Fruit fly (Drosophila melanogaster) whole organism, embryonic: Measurements from ENCODE around the gene CG13601.

ENCODE experiments used
- Bteb2 ChIP-seq: fragments of 200-800 bp; sonication (Bioruptor generic); optimal IDR thresholded peaks from 2 replicates; lab custom pipeline; 2016; ENCODE audit warnings: missing biosample characterization, missing genetic modification characterization
- CG10267 ChIP-seq: fragments of 200-800 bp; sonication (Bioruptor generic); optimal IDR thresholded peaks from 2 replicates; lab custom pipeline; 2018; ENCODE audit warnings: missing biosample characterization, mild to moderate bottlenecking, missing genetic modification characterization, moderate library complexity
- CG10462 ChIP-seq: fragments of 200-800 bp; sonication (Bioruptor generic); optimal IDR thresholded peaks from 2 replicates; lab custom pipeline; 2016; ENCODE audit warnings: missing biosample characterization, missing genetic modification characterization
- CG1233 ChIP-seq: fragments of 200-800 bp; sonication (Bioruptor generic); optimal IDR thresholded peaks from 4 replicates; lab custom pipeline; 2018; ENCODE audit warnings: missing biosample characterization, mild to moderate bottlenecking, missing genetic modification characterization
- CG13287 ChIP-seq: fragments of 200-800 bp; sonication (Bioruptor generic); IDR thresholded peaks from 2 replicates; pipeline ENCODE4 v1.3.6; 2022; ENCODE audit warnings: missing biosample characterization, missing genetic modification characterization; ENCODE audit not compliant: partially characterized antibody
- CG14667 ChIP-seq: fragments of 200-800 bp; sonication (Bioruptor generic); IDR thresholded peaks from 2 replicates; pipeline ENCODE4 v1.3.6; 2022; ENCODE audit warnings: missing biosample characterization, missing genetic modification characterization
- CG14710 ChIP-seq: fragments of 200-800 bp; sonication (Bioruptor generic); optimal IDR thresholded peaks from 3 replicates; lab custom pipeline; 2019; ENCODE audit warnings: missing biosample characterization, mild to moderate bottlenecking, missing genetic modification characterization, moderate library complexity
- CG14860 ChIP-seq: fragments of 200-800 bp; sonication (Bioruptor generic); IDR thresholded peaks from 3 replicates; pipeline ENCODE4 v1.3.6; 2022; ENCODE audit warnings: missing biosample characterization, missing genetic modification characterization; ENCODE audit not compliant: partially characterized antibody
- CG15696 ChIP-seq: fragments of 200-800 bp; sonication (Bioruptor generic); optimal IDR thresholded peaks from 2 replicates; lab custom pipeline; 2019; ENCODE audit warnings: missing biosample characterization, mild to moderate bottlenecking, missing genetic modification characterization, moderate library complexity
- CG16815 ChIP-seq: fragments of 200-800 bp; sonication (Bioruptor generic); optimal IDR thresholded peaks from 3 replicates; lab custom pipeline; 2017; ENCODE audit warnings: missing biosample characterization, mild to moderate bottlenecking, missing genetic modification characterization
- CG17829 ChIP-seq: fragments of 200-800 bp; optimal IDR thresholded peaks from 2 replicates; lab custom pipeline; 2019; ENCODE audit warnings: missing biosample characterization, mild to moderate bottlenecking, missing genetic modification characterization, moderate library complexity
- CG3407 ChIP-seq: fragments of 200-800 bp; sonication (Bioruptor generic); optimal IDR thresholded peaks from 2 replicates; lab custom pipeline; 2018; ENCODE audit warnings: missing biosample characterization, mild to moderate bottlenecking, missing genetic modification characterization
- CG34376 ChIP-seq: fragments of 200-800 bp; sonication (Bioruptor generic); optimal IDR thresholded peaks from 2 replicates; lab custom pipeline; 2018; ENCODE audit warnings: missing biosample characterization, mild to moderate bottlenecking, missing genetic modification characterization
- CG34422 ChIP-seq: fragments of 200-800 bp; sonication (Bioruptor generic); IDR thresholded peaks from 3 replicates; pipeline ENCODE4 v1.3.6; 2022; ENCODE audit warnings: missing biosample characterization, missing genetic modification characterization
- CG3995 ChIP-seq: fragments of 200-800 bp; sonication (Bioruptor generic); optimal IDR thresholded peaks from 3 replicates; lab custom pipeline; 2016; ENCODE audit warnings: missing biosample characterization, missing genetic modification characterization
- CG9609 ChIP-seq: fragments of 200-800 bp; sonication (Bioruptor generic); optimal IDR thresholded peaks from 3 replicates; lab custom pipeline; 2016; ENCODE audit warnings: missing biosample characterization, missing genetic modification characterization
- CG9797 ChIP-seq: fragments of 200-800 bp; sonication (Bioruptor generic); optimal IDR thresholded peaks from 3 replicates; lab custom pipeline; 2018; ENCODE audit warnings: missing biosample characterization, mild to moderate bottlenecking, missing genetic modification characterization
- Camta ChIP-seq: fragments of 200-800 bp; sonication (Bioruptor generic); optimal IDR thresholded peaks from 2 replicates; lab custom pipeline; 2016; ENCODE audit warnings: missing biosample characterization, missing genetic modification characterization
- Chrac-16 ChIP-seq: fragments of 200-800 bp; sonication (Bioruptor generic); optimal IDR thresholded peaks from 3 replicates; lab custom pipeline; 2016; ENCODE audit warnings: missing biosample characterization, missing genetic modification characterization
- Dref ChIP-seq: fragments of 200-800 bp; sonication (Bioruptor generic); IDR thresholded peaks from 2 replicates; pipeline ENCODE4 v1.3.6; 2022; ENCODE audit warnings: missing biosample characterization, missing genetic modification characterization
- Ets97D ChIP-seq: fragments of 200-800 bp; sonication (Bioruptor generic); optimal IDR thresholded peaks from 3 replicates; lab custom pipeline; 2016; ENCODE audit warnings: missing biosample characterization, missing genetic modification characterization
- HLH4C ChIP-seq: fragments of 200-800 bp; sonication (Bioruptor generic); IDR thresholded peaks from 3 replicates; pipeline ENCODE4 v1.3.6; 2022; ENCODE audit warnings: missing biosample characterization, missing genetic modification characterization; ENCODE audit not compliant: partially characterized antibody
- HmgD ChIP-seq: fragments of 200-800 bp; sonication (Bioruptor generic); optimal IDR thresholded peaks from 3 replicates; lab custom pipeline; 2016; ENCODE audit warnings: missing biosample characterization, missing genetic modification characterization
- HmgZ ChIP-seq: fragments of 200-800 bp; sonication (Bioruptor generic); optimal IDR thresholded peaks from 2 replicates; lab custom pipeline; 2018; ENCODE audit warnings: missing biosample characterization, mild to moderate bottlenecking, missing genetic modification characterization
- Lhr ChIP-seq: fragments of 200-800 bp; sonication (Bioruptor generic); optimal IDR thresholded peaks from 3 replicates; lab custom pipeline; 2017; ENCODE audit warnings: mild to moderate bottlenecking, missing biosample characterization, missing genetic modification reagents, missing genetic modification characterization
- Spps ChIP-seq: fragments of 200-800 bp; sonication (Bioruptor generic); optimal IDR thresholded peaks from 2 replicates; lab custom pipeline; 2018; ENCODE audit warnings: missing biosample characterization, mild to moderate bottlenecking, missing genetic modification characterization
- Sry-δ ChIP-seq: fragments of 200-800 bp; sonication (Bioruptor generic); optimal IDR thresholded peaks from 2 replicates; lab custom pipeline; 2016; ENCODE audit warnings: missing biosample characterization, missing genetic modification characterization
- al ChIP-seq: fragments of 200-800 bp; sonication (Bioruptor generic); IDR thresholded peaks from 2 replicates; pipeline ENCODE4 v1.3.6; 2022; ENCODE audit warnings: missing biosample characterization, missing genetic modification characterization
- ase ChIP-seq: fragments of 200-800 bp; sonication (Bioruptor generic); IDR thresholded peaks from 3 replicates; pipeline ENCODE4 v1.3.6; 2022; ENCODE audit warnings: missing biosample characterization, missing genetic modification characterization
- caup ChIP-seq: fragments of 200-800 bp; sonication (Bioruptor generic); optimal IDR thresholded peaks from 3 replicates; lab custom pipeline; 2017; ENCODE audit warnings: missing biosample characterization, mild to moderate bottlenecking, missing genetic modification characterization, moderate library complexity; ENCODE audit not compliant: severe bottlenecking
- chinmo ChIP-seq: fragments of 200-800 bp; sonication (Bioruptor generic); IDR thresholded peaks from 4 replicates; pipeline ENCODE4 v1.3.6; 2022; ENCODE audit warnings: missing biosample characterization, missing genetic modification characterization; ENCODE audit not compliant: partially characterized antibody
- crol ChIP-seq: fragments of 200-800 bp; sonication (Bioruptor generic); IDR thresholded peaks from 2 replicates; pipeline ENCODE4 v1.3.6; 2022; ENCODE audit warnings: missing biosample characterization, missing genetic modification characterization
- dpn ChIP-seq, 2 experiments: fragments of 200-800 bp; sonication (Bioruptor generic); optimal IDR thresholded peaks; 3 replicates each; lab custom pipeline; 2016; ENCODE audit warnings: missing biosample characterization in 2 of 2, missing genetic modification characterization in 2 of 2
- grau ChIP-seq: fragments of 200-800 bp; optimal IDR thresholded peaks from 3 replicates; lab custom pipeline; 2019; ENCODE audit warnings: missing biosample characterization, mild to moderate bottlenecking, missing genetic modification characterization, moderate library complexity
- hkb ChIP-seq, 2 experiments: fragments of 200-800 bp in 1 of 2; fragments of >200 bp in 1 of 2; sonication (Bioruptor generic) in 1 of 2; IDR thresholded peaks in 1 of 2; optimal IDR thresholded peaks in 1 of 2; 2 replicates each; pipeline versions ENCODE4 v1.3.6 to Lab custom; 2017 to 2022; ENCODE audit warnings: missing biosample characterization in 1 of 2, missing genetic modification characterization in 1 of 2
- nmo ChIP-seq: fragments of 200-800 bp; sonication (Bioruptor generic); optimal IDR thresholded peaks from 2 replicates; lab custom pipeline; 2018; ENCODE audit warnings: missing biosample characterization, mild to moderate bottlenecking, missing genetic modification characterization, moderate library complexity
- otp ChIP-seq: fragments of 200-800 bp; sonication (Bioruptor generic); IDR thresholded peaks from 3 replicates; pipeline ENCODE4, ENCODE4 v1.3.6; 2022; ENCODE audit warnings: missing biosample characterization, missing genetic modification characterization
- row ChIP-seq: fragments of 200-800 bp; sonication (Bioruptor generic); IDR thresholded peaks from 3 replicates; pipeline ENCODE4 v1.3.6; 2022; ENCODE audit warnings: missing biosample characterization, missing genetic modification characterization
- sd ChIP-seq: fragments of 200-800 bp; sonication (Bioruptor generic); optimal IDR thresholded peaks from 3 replicates; lab custom pipeline; 2018; ENCODE audit warnings: missing biosample characterization, mild to moderate bottlenecking, missing genetic modification characterization, moderate library complexity
- slp2 ChIP-seq: fragments of 200-800 bp; sonication (Bioruptor generic); optimal IDR thresholded peaks from 2 replicates; lab custom pipeline; 2016; ENCODE audit warnings: missing biosample characterization, missing genetic modification characterization
- so ChIP-seq: fragments of 200-800 bp; sonication (Bioruptor generic); IDR thresholded peaks from 3 replicates; pipeline ENCODE4 v1.3.6; 2022; ENCODE audit warnings: missing biosample characterization, missing genetic modification characterization
- stc ChIP-seq: fragments of 200-800 bp; sonication (Bioruptor generic); IDR thresholded peaks from 2 replicates; pipeline ENCODE4 v1.3.6; 2022; ENCODE audit warnings: missing biosample characterization, missing genetic modification characterization
- stwl ChIP-seq: fragments of 200-800 bp; sonication (Bioruptor generic); optimal IDR thresholded peaks from 3 replicates; lab custom pipeline; 2018; ENCODE audit warnings: missing biosample characterization, mild to moderate bottlenecking, missing genetic modification characterization, moderate library complexity
- tio ChIP-seq: fragments of 200-800 bp; sonication (Bioruptor generic); optimal IDR thresholded peaks from 2 replicates; lab custom pipeline; 2017; ENCODE audit warnings: missing biosample characterization, missing genetic modification characterization, inconsistent platforms
- tna ChIP-seq: fragments of 200-800 bp; sonication (Bioruptor generic); IDR thresholded peaks from 2 replicates; pipeline ENCODE4 v1.3.6; 2022; ENCODE audit warnings: missing biosample characterization, missing genetic modification characterization; ENCODE audit not compliant: partially characterized antibody
- trem ChIP-seq: fragments of 200-800 bp; optimal IDR thresholded peaks from 3 replicates; lab custom pipeline; 2019; ENCODE audit warnings: missing biosample characterization, mild to moderate bottlenecking, missing genetic modification characterization, moderate library complexity
- zf30C ChIP-seq: fragments of 200-800 bp; sonication (Bioruptor generic); optimal IDR thresholded peaks from 3 replicates; lab custom pipeline; 2018; ENCODE audit warnings: missing biosample characterization, mild to moderate bottlenecking, missing genetic modification characterization

Gene CG13601

DNA sequence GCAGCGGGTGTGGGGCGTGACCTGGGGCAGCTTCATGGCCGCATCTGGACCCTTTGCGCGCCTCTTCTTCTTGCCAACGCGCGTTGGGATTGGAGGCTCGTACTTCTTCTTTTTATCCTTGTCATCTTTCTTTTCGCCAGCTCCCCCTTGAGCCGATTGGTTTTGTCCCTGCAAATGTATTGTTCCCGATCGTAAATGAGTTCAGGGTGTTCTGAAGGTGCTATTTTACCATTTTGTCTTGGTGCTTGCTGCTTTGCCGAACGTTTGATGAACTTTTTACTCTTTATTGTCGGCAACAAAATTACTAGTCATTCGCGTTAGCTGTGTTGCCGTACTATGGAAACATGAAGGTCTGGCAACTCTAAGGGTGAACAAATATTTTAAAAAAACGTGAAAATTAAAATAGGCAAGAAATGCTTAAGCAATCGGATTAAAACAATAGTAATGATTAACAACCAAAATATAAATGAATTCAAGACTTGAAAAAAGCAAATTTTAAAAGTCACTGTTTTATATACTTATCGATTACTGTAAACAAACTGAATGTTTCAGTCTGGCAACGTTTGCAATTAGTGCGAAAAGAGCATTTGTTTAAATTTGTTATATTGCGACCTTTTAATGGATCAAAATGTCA, 3.8 kb upstream of the CG13601 start, which contains the start of the genes Rpt2 and CG13599 (continued):
- peak; percentile 69 for TF ChIP-seq Ets97D (GFP tag; lab: Kevin White, UChicago)
- TF ChIP-seq CG13287 (GFP tag; lab: Robert Waterston, UW): peak; percentile 70; the same call in 1 of the 2 replicates
- 0 out of 4 replicates have a peak, but pooled peaks have one; percentile 14 for TF ChIP-seq chinmo (GFP tag; lab: Robert Waterston, UW)
- no peak for TF ChIP-seq crol (GFP tag; lab: Robert Waterston, UW)
- no peak for TF ChIP-seq caup (GFP tag; lab: Kevin White, UChicago)
- TF ChIP-seq hkb (optimal IDR thresholded peaks at IDR 0.05; lab: Kevin White, UChicago): peak; percentile 82
- TF ChIP-seq hkb (GFP tag; IDR thresholded peaks at IDR 0.05; lab: Robert Waterston, UW): no peak
- peak; percentile 22 for TF ChIP-seq HmgD (GFP tag; lab: Kevin White, UChicago)
- TF ChIP-seq CG14860: 0 out of 3 replicates have a peak, but pooled peaks have one; percentile 20
- TF ChIP-seq CG9797: peak; percentile 37
- TF ChIP-seq Lhr (GFP tag; lab: Kevin White, UChicago): peak; percentile 43
- peak; percentile 10 for TF ChIP-seq Bteb2
- TF ChIP-seq nmo (GFP tag; lab: Kevin White, UChicago): peak; percentile 60
- TF ChIP-seq CG10462 (GFP tag; lab: Kevin White, UChicago): peak; percentile 12
- peak; percentile 14 for TF ChIP-seq Spps (tag; lab: Kevin White, UChicago)
- no peak for TF ChIP-seq CG16815 (GFP tag; lab: Kevin White, UChicago)
- peak; percentile 28 for TF ChIP-seq CG17829 (tag; lab: Kevin White, UChicago)
- peak; percentile 45; the same call in 1 of the 3 replicates for TF ChIP-seq HLH4C (GFP tag; lab: Robert Waterston, UW)
- TF ChIP-seq CG9609: no peak
- peak; percentile 50; the same call in 2 of the 3 replicates for TF ChIP-seq row (GFP tag; lab: Robert Waterston, UW)
- TF ChIP-seq ase (GFP tag; lab: Robert Waterston, UW): no peak
- peak; percentile 67 for TF ChIP-seq Dref (GFP tag; lab: Robert Waterston, UW)
- TF ChIP-seq Camta (GFP tag; lab: Kevin White, UChicago): peak; percentile 15
- peak; percentile 99 for TF ChIP-seq CG3995 (GFP tag; lab: Kevin White, UChicago)
- TF ChIP-seq dpn (GFP tag; optimal IDR thresholded peaks at IDR 0.05; lab: Kevin White, UChicago): no peak
- TF ChIP-seq CG1233 (GFP tag; lab: Kevin White, UChicago): no peak
- TF ChIP-seq so (GFP tag; lab: Robert Waterston, UW): no peak

DNA sequence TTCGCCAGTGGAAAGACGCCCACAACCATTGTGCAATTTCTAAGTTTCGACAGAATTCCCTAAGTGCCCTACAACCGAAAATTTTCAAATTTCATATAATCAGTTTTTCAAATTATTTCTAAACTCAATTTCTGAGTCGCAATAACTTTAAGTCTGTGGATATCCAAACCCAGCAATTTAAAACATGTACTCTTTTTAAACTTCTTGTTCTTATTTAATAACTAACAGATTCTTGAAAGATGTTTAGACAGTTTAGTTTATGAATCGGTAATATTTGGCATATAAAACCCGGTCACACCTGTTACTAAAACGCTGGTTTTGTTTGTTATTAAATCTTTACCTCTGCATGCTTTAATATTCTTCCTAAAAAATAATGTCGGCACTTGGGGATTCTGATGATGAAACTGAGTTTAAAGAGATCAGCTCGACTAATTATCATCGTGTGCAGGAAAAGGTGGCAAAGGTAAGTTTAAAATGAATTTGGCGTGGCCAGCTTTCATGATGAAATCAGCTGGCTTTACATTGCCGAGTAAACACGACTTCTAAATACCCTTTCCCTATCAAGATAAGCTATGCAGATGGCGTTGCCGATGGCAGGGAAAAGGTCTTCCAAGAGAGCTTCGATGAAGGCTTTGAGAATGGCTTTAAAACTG, 1.6 kb upstream of the CG13601 start, which contains the start of the genes CG43998, CG43999 and CG31142:
Gene CG43998 (minus strand): TSS at position 51 of the 653 bp plus-strand sequence.
Gene CG43999 (minus strand): TSS at position 51 of the 653 bp plus-strand sequence.
Gene CG31142 (plus strand): TSS at position 294 of the 653 bp plus-strand sequence.
- peak; percentile 3 for TF ChIP-seq stwl (tag; lab: Kevin White, UChicago)
- no peak for TF ChIP-seq stc (GFP tag; lab: Robert Waterston, UW)
- peak in 1 of 2 experiments; percentile 5 for TF ChIP-seq dpn (GFP tag; optimal IDR thresholded peaks at IDR 0.05; lab: Kevin White, UChicago)
- TF ChIP-seq Sry-δ (GFP tag; lab: Kevin White, UChicago): peak; percentile 15
- TF ChIP-seq CG3407 (GFP tag; lab: Kevin White, UChicago): no peak
- peak; percentile 10 for TF ChIP-seq CG15696 (tag; lab: Kevin White, UChicago)
- TF ChIP-seq sd (tag; lab: Kevin White, UChicago): peak; percentile 24
- no peak for TF ChIP-seq CG10267 (tag; lab: Kevin White, UChicago)
- TF ChIP-seq Chrac-16 (GFP tag; lab: Kevin White, UChicago): no peak
- TF ChIP-seq otp (GFP tag; lab: Robert Waterston, UW): 0 out of 3 replicates have a peak, but pooled peaks have one; percentile 12
- TF ChIP-seq CG14667 (GFP tag; lab: Robert Waterston, UW): no peak
- no peak for TF ChIP-seq trem
- TF ChIP-seq tna (GFP tag; lab: Robert Waterston, UW): no peak
- TF ChIP-seq CG34422 (GFP tag; lab: Robert Waterston, UW): no peak
- TF ChIP-seq grau (tag; lab: Kevin White, UChicago): no peak
- TF ChIP-seq tio: no peak
- peak; percentile 19 for TF ChIP-seq nmo (GFP tag; lab: Kevin White, UChicago)
- peak; percentile 12 for TF ChIP-seq CG14710 (tag; lab: Kevin White, UChicago)
- TF ChIP-seq slp2 (GFP tag; lab: Kevin White, UChicago): no peak
- no peak for TF ChIP-seq al (GFP tag; lab: Robert Waterston, UW)
- TF ChIP-seq HmgZ (tag; lab: Kevin White, UChicago): peak; percentile 35
- TF ChIP-seq CG34376 (GFP tag; lab: Kevin White, UChicago): peak; percentile 6
- no peak for TF ChIP-seq zf30C (GFP tag; lab: Kevin White, UChicago)
